Worm (Caenorhabditis elegans): ENCODE measurements around the gene tag-120.

The tag-120 gene

ce11 chrV:9704399-9704798 lies 5.2 kb downstream of the tag-120 start:
- no peak for TF ChIP-seq snpc-4 (tag; optimal IDR thresholded peaks at IDR 0.05)
- no peak for TF ChIP-seq lin-32 (GFP tag; optimal IDR thresholded peaks at IDR 0.05)
- peak; percentile 11 for TF ChIP-seq mep-1 (tag; optimal IDR thresholded peaks at IDR 0.05)
- no peak for TF ChIP-seq sptf-1 (tag; optimal IDR thresholded peaks at IDR 0.05)
- no peak for TF ChIP-seq lin-13 (tag; optimal IDR thresholded peaks at IDR 0.05)
- peak; percentile 66 for TF ChIP-seq ces-1 (GFP tag; optimal IDR thresholded peaks at IDR 0.05)
- peak; percentile 3 for TF ChIP-seq lsy-2 (tag; optimal IDR thresholded peaks at IDR 0.05)
- no peak for TF ChIP-seq sem-2 (GFP tag; optimal IDR thresholded peaks at IDR 0.05)
- TF ChIP-seq nhr-237 (tag; optimal IDR thresholded peaks at IDR 0.05), result peak; percentile 18
- no peak for TF ChIP-seq unc-120 (tag; optimal IDR thresholded peaks at IDR 0.05; ENCODE audit: poor library complexity, severe bottlenecking)
- TF ChIP-seq blmp-1 (tag; optimal IDR thresholded peaks at IDR 0.05), result no peak

ce11 chrV:9703549-9703948 lies 6.1 kb downstream of the tag-120 start:
- TF ChIP-seq mls-2 (tag; optimal IDR thresholded peaks at IDR 0.05) (no peak), sem-2 (GFP tag; optimal IDR thresholded peaks at IDR 0.05) (no peak), lin-13 (tag; optimal IDR thresholded peaks at IDR 0.05) (no peak), unc-62 (GFP tag; optimal IDR thresholded peaks at IDR 0.05) (no peak), nhr-237 (tag; optimal IDR thresholded peaks at IDR 0.05) (no peak), ceh-39 (tag; optimal IDR thresholded peaks at IDR 0.05) (no peak), lin-32 (GFP tag; optimal IDR thresholded peaks at IDR 0.05) (no peak), cnd-1 (tag; optimal IDR thresholded peaks at IDR 0.05) (no peak), mep-1 (tag; optimal IDR thresholded peaks at IDR 0.05) (no peak), drap-1 (GFP tag; optimal IDR thresholded peaks at IDR 0.05) (no peak), unc-39 (tag; optimal IDR thresholded peaks at IDR 0.05) (no peak), pha-4 (tag; optimal IDR thresholded peaks at IDR 0.05) (no peak), nhr-2 (tag; optimal IDR thresholded peaks at IDR 0.05) (no peak), mab-5 (tag; optimal IDR thresholded peaks at IDR 0.05) (no peak), sptf-1 (tag; optimal IDR thresholded peaks at IDR 0.05) (no peak)

ce11 chrV:9702755-9703154 lies 6.9 kb downstream of the tag-120 start, which contains the start of gene xbx-6:
xbx-6 (plus strand) TSS chrV:9703055.
- TF ChIP-seq blmp-1 (tag; optimal IDR thresholded peaks at IDR 0.05) (no peak), ces-1 (GFP tag; optimal IDR thresholded peaks at IDR 0.05) (no peak), ceh-83 (GFP tag; optimal IDR thresholded peaks at IDR 0.05) (no peak)

DNA sequence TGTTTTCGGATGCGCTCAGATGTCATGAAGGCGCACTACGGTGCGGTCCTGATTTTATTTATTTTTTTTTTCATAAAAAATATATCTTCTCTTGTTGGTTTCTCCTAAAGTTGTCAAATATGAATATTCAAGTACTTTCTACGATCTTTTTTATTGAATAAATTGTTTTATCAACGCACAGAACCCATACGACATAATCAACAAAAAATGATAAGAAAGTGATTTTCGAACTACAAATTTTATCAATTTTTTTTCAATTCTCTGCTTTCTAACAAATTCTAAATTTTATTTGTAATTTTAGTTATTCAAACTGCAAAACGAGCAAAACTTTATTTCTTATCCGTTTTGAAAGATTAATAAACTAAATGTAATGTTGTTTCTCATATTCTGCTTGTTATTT lies 7.8 kb downstream of the tag-120 start:
- TF ChIP-seq mls-2 (tag; optimal IDR thresholded peaks at IDR 0.05), result no peak
- no peak for TF ChIP-seq flh-1 (GFP tag; optimal IDR thresholded peaks at IDR 0.05)
- TF ChIP-seq nhr-28 (tag; optimal IDR thresholded peaks at IDR 0.05), result no peak
- TF ChIP-seq blmp-1 (tag; optimal IDR thresholded peaks at IDR 0.05), result no peak
- no peak for TF ChIP-seq mep-1 (tag; optimal IDR thresholded peaks at IDR 0.05)
- no peak for TF ChIP-seq lin-32 (GFP tag; optimal IDR thresholded peaks at IDR 0.05)
- no peak for TF ChIP-seq nhr-237 (tag; optimal IDR thresholded peaks at IDR 0.05)
- no peak for TF ChIP-seq drap-1 (GFP tag; optimal IDR thresholded peaks at IDR 0.05)
- no peak for TF ChIP-seq unc-39 (tag; optimal IDR thresholded peaks at IDR 0.05)

- TF ChIP-seq sem-2 (GFP tag; optimal IDR thresholded peaks at IDR 0.05) (no peak), zip-8 (tag; optimal IDR thresholded peaks at IDR 0.05) (no peak), blmp-1 (tag; optimal IDR thresholded peaks at IDR 0.05) (no peak), unc-39 (tag; optimal IDR thresholded peaks at IDR 0.05) (no peak), ztf-11 (tag; optimal IDR thresholded peaks at IDR 0.05) (no peak), mab-5 (tag; optimal IDR thresholded peaks at IDR 0.05) (no peak), M03D4.4 (tag; optimal IDR thresholded peaks at IDR 0.05) (no peak), ceh-39 (tag; optimal IDR thresholded peaks at IDR 0.05) (no peak), pha-4 (tag; optimal IDR thresholded peaks at IDR 0.05) (no peak), unc-120 (tag; optimal IDR thresholded peaks at IDR 0.05; ENCODE audit: poor library complexity, severe bottlenecking) (no peak), hlh-1 (tag; optimal IDR thresholded peaks at IDR 0.05) (no peak), mls-2 (tag; optimal IDR thresholded peaks at IDR 0.05) (no peak), nhr-12 (tag; optimal IDR thresholded peaks at IDR 0.05) (no peak)
These were observed 10.4 kb downstream of the tag-120 start for ce11 chrV:9699216-9699615.

ce11 chrV:9696715-9697114 lies 12.9 kb downstream of the tag-120 start, which contains the start of gene her-1:
her-1 (plus strand) TSS chrV:9697015.
- TF ChIP-seq M03D4.4 (tag; optimal IDR thresholded peaks at IDR 0.05), result no peak
- no peak for TF ChIP-seq zip-8 (tag; optimal IDR thresholded peaks at IDR 0.05)
- TF ChIP-seq blmp-1 (tag; optimal IDR thresholded peaks at IDR 0.05), result no peak
- no peak for TF ChIP-seq unc-120 (tag; optimal IDR thresholded peaks at IDR 0.05; ENCODE audit: poor library complexity, severe bottlenecking)
- TF ChIP-seq hlh-1 (tag; optimal IDR thresholded peaks at IDR 0.05), result no peak
- no peak for TF ChIP-seq unc-39 (tag; optimal IDR thresholded peaks at IDR 0.05)
- TF ChIP-seq mep-1 (tag; optimal IDR thresholded peaks at IDR 0.05), result no peak
- TF ChIP-seq nhr-12 (tag; optimal IDR thresholded peaks at IDR 0.05), result no peak
- TF ChIP-seq nhr-2 (tag; optimal IDR thresholded peaks at IDR 0.05), result no peak
